Worm (Caenorhabditis elegans) whole organism, midembryonic: ENCODE measurements around the gene M163.1.

Experiments used
- T22C8.4 ChIP-seq: fragments of 200-800 bp; sonication (Bioruptor generic); IDR thresholded peaks from 2 replicates; pipeline ENCODE4 v1.3.6; 2022; ENCODE audit warnings: missing genetic modification characterization, missing compliant biosample characterization
- cog-1 ChIP-seq: sonication (generic microtip); optimal IDR thresholded peaks from 2 replicates; lab custom pipeline; 2016; ENCODE audit warnings: missing genetic modification characterization, missing compliant biosample characterization
- flt-1 ChIP-seq: fragments of 200-800 bp; sonication (Bioruptor generic); IDR thresholded peaks from 2 replicates; pipeline ENCODE4 v1.3.6; 2022; ENCODE audit warnings: missing genetic modification characterization, missing compliant biosample characterization
- klf-2 ChIP-seq: fragments of 200-800 bp; sonication (Bioruptor generic); conservative IDR thresholded peaks from 2 replicates; pipeline ENCODE4 v1.3.6; 2022; ENCODE audit warnings: missing genetic modification reagents, missing genetic modification characterization, missing compliant biosample characterization
- med-1 ChIP-seq: sonication (generic microtip); optimal IDR thresholded peaks from 2 replicates; lab custom pipeline; 2017; ENCODE audit warnings: missing genetic modification characterization, mild to moderate bottlenecking, missing compliant biosample characterization, antibody characterized with exemption, missing genetic modification reagents; ENCODE audit not compliant: insufficient read depth
- ref-1 ChIP-seq: fragments of 200-800 bp; sonication (Bioruptor generic); conservative IDR thresholded peaks from 2 replicates; pipeline ENCODE4 v1.3.6; 2022; ENCODE audit warnings: missing genetic modification reagents, missing genetic modification characterization, missing compliant biosample characterization
- tab-1 ChIP-seq: fragments of 200-800 bp; sonication (Bioruptor generic); IDR thresholded peaks from 2 replicates; pipeline ENCODE4 v1.3.6; 2022; ENCODE audit warnings: missing genetic modification characterization, missing compliant biosample characterization
- ztf-23 ChIP-seq: fragments of 200-800 bp; sonication (Bioruptor generic); IDR thresholded peaks from 2 replicates; pipeline ENCODE4 v1.3.6; 2022; ENCODE audit warnings: missing genetic modification reagents, missing genetic modification characterization, missing compliant biosample characterization
- ztf-29 ChIP-seq: fragments of 200-800 bp; sonication (Bioruptor generic); IDR thresholded peaks from 2 replicates; pipeline ENCODE4 v1.3.6; 2022; ENCODE audit warnings: missing genetic modification reagents, missing genetic modification characterization, missing compliant biosample characterization

The M163.1 gene

DNA sequence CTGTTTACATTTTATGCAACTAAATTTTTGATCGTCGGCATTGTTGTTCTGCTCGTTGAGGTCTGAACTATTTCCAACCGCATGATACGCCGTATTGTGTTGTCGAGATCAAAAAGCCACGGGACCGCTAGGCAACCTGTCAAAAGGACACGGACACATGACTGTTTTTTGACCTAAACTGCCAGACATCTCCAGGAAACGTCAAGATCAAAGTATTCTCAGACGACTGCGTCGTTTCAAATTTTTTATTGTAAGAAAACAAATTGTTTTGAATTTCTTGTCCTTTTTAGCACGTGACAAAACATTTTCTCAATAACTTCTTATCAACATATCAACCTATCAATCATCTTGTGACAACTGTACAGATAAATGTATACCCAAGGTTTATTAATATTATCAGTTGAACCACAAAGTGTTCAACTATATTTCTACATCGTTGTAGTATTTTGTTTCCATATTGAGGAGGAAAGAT, 1.5 kb downstream of the M163.1 start:
- no peak for TF ChIP-seq ref-1 (GFP tag; lab: Robert Waterston, UW)
- TF ChIP-seq flt-1: no peak
- TF ChIP-seq tab-1: no peak
- TF ChIP-seq med-1 (GFP tag; lab: Kevin White, UChicago): no peak
- no peak for TF ChIP-seq T22C8.4 (GFP tag; lab: Robert Waterston, UW)
- TF ChIP-seq klf-2: no peak
- TF ChIP-seq ztf-23 (GFP tag; lab: Robert Waterston, UW): no peak
- TF ChIP-seq ztf-29: no peak
- no peak for TF ChIP-seq cog-1 (tag; lab: Kevin White, UChicago)

DNA sequence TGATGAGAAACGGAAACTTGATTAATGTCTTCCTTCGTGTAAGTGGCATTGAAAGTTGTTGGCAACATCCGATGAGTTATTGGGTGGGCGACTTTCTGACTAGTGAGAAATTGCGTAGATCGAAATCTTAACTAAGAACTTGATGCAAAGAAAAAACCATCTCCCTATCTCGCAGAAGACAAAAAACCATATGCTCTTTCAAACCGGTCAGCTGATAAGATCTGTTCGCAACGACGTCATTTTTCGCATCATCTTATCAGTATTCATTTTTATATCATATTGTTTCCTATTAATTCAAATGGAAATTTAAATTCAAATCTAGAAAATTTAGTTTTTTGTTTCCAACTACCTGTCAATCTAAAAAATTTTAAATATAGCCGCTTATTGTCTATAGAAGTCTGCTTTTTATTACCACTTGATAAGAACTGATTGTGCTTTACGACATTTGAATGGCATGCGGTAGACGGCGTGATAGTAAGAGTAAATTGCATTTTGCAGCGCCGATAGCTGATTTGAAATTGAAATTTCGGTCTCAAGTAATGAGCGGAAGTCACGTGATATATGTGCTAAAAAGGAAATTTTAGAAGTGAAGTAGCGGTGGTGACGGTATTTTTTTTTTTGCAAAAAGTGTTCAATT, 3.1 kb downstream of the M163.1 start:
- TF ChIP-seq tab-1: no peak

DNA sequence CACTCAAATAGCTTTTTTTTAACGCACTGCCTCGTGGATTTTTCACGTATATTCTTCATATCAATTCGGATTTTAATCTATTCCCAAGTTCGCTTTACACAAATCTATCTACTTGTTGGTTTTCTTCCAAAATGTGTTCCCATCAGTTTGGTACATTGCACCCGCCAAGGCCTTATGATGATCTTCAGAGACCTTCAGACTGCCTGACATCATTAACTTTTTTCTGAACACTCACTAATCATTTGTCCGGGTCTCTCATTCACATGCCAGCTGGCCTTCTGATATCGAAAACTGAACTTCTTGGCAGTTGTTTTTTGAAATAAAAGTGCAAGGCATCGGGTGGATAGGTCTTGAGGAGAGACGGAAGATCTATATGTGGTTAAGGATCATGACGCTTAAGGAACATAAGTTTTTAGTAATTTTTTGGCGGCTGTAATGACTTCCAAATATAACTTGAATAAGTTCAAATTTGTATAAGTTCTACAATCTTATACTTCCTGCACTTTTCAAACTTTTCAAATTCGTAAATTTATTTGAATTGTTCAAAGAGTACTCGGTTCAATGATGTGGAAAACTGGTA, 3.7 kb downstream of the M163.1 start:
- TF ChIP-seq tab-1 (no peak), flt-1 (no peak), T22C8.4 (GFP tag; lab: Robert Waterston, UW) (no peak), med-1 (GFP tag; lab: Kevin White, UChicago) (no peak), ztf-29 (no peak), cog-1 (tag; lab: Kevin White, UChicago) (no peak), ztf-23 (GFP tag; lab: Robert Waterston, UW) (no peak), ref-1 (GFP tag; lab: Robert Waterston, UW) (no peak), klf-2 (no peak)

DNA sequence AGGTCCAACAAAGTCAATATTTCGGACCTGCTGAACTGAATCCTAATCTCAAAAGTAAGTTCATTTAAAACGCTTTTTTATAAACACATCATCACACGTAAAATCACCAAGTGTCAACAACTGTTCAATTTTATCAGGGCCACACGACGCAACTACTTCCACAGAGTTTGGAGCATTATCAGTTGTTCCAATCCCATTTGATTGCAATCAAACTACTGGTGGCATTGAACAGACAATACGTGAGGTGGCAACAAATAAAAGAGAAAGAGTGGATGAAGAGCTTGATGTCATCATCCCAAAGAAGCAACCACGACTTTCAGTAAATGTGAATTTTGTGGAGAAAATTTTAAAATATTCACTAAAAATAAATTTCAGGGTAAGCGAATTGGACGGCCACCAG, 7.1 kb downstream of the M163.1 start:
- TF ChIP-seq ref-1 (GFP tag; lab: Robert Waterston, UW): no peak
- no peak for TF ChIP-seq klf-2
- no peak for TF ChIP-seq ztf-29
- no peak for TF ChIP-seq tab-1
- no peak for TF ChIP-seq T22C8.4 (GFP tag; lab: Robert Waterston, UW)
- no peak for TF ChIP-seq flt-1
- no peak for TF ChIP-seq cog-1 (tag; lab: Kevin White, UChicago)
- no peak for TF ChIP-seq ztf-23 (GFP tag; lab: Robert Waterston, UW)
- no peak for TF ChIP-seq med-1 (GFP tag; lab: Kevin White, UChicago)

- TF ChIP-seq klf-2: no peak
- no peak for TF ChIP-seq ref-1 (GFP tag; lab: Robert Waterston, UW)
- no peak for TF ChIP-seq ztf-29
- TF ChIP-seq med-1 (GFP tag; lab: Kevin White, UChicago): no peak
- TF ChIP-seq ztf-23 (GFP tag; lab: Robert Waterston, UW): no peak
- no peak for TF ChIP-seq tab-1
- TF ChIP-seq cog-1 (tag; lab: Kevin White, UChicago): no peak
- TF ChIP-seq flt-1: no peak
- TF ChIP-seq T22C8.4 (GFP tag; lab: Robert Waterston, UW): no peak
Observed at ce11 chrX:14495785-14496184, 7.8 kb downstream of the M163.1 start, which contains the start of gene ztf-14. ztf-14 (plus strand) TSS chrX:14496085.

- TF ChIP-seq flt-1 (no peak), ref-1 (GFP tag; lab: Robert Waterston, UW) (no peak), ztf-23 (GFP tag; lab: Robert Waterston, UW) (no peak), klf-2 (no peak), ztf-29 (no peak), T22C8.4 (GFP tag; lab: Robert Waterston, UW) (no peak), tab-1 (no peak), med-1 (GFP tag; lab: Kevin White, UChicago) (no peak), cog-1 (tag; lab: Kevin White, UChicago) (no peak)
Observed at ce11 chrX:14495075-14495474, 8.5 kb downstream of the M163.1 start.

ce11 chrX:14492441-14492840, 11.2 kb downstream of the M163.1 start:
- TF ChIP-seq med-1 (GFP tag; lab: Kevin White, UChicago) (no peak), T22C8.4 (GFP tag; lab: Robert Waterston, UW) (no peak), klf-2 (no peak), flt-1 (no peak), ref-1 (GFP tag; lab: Robert Waterston, UW) (no peak), ztf-23 (GFP tag; lab: Robert Waterston, UW) (no peak), ztf-29 (no peak), cog-1 (tag; lab: Kevin White, UChicago) (no peak), tab-1 (no peak)

- TF ChIP-seq ref-1 (GFP tag; lab: Robert Waterston, UW): no peak
- TF ChIP-seq ztf-23 (GFP tag; lab: Robert Waterston, UW): 0 out of 2 replicates have a peak, but pooled peaks have one; percentile 54
- TF ChIP-seq flt-1: peak; percentile 36; the same call in 1 of the 2 replicates
Observed at ce11 chrX:14491103-14491502, 12.5 kb downstream of the M163.1 start.

- TF ChIP-seq med-1 (GFP tag; lab: Kevin White, UChicago) (no peak), ztf-23 (GFP tag; lab: Robert Waterston, UW) (0 out of 2 replicates have a peak, but pooled peaks have one; percentile 8)
Observed at ce11 chrX:14490486-14490885, 13.1 kb downstream of the M163.1 start.

DNA sequence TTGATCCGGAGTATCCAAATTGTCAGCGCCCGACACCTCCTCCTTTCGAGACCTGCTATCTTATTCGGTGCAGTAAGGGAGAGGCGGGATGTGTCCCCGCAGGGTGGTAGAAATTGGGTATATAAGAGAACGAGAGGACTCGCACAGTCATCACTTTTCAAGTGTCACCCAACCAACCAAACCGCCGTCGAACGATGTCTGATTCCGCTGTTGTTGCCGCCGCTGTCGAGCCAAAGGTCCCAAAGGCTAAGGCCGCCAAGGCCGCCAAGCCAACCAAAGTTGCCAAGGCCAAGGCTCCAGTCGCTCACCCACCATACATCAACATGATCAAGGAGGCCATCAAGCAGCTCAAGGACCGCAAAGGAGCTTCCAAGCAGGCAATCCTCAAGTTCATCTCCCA, 13.7 kb downstream of the M163.1 start, which contains the start of gene his-24:
Gene his-24, plus strand, starts transcription at position 150 of the 400 bp plus-strand sequence.
- peak; percentile 47; the same call in 1 of the 2 replicates for TF ChIP-seq klf-2
- no peak for TF ChIP-seq ztf-29
- peak; percentile 45; the same call in 1 of the 2 replicates for TF ChIP-seq tab-1
- TF ChIP-seq T22C8.4 (GFP tag; lab: Robert Waterston, UW): 0 out of 2 replicates have a peak, but pooled peaks have one; percentile 36
- TF ChIP-seq cog-1 (tag; lab: Kevin White, UChicago): peak; percentile 72
- TF ChIP-seq ztf-23 (GFP tag; lab: Robert Waterston, UW): peak; percentile 71; the same call in 1 of the 2 replicates
- no peak for TF ChIP-seq med-1 (GFP tag; lab: Kevin White, UChicago)
- peak; percentile 83 for TF ChIP-seq flt-1
